Worm (Caenorhabditis elegans): ENCODE data around the gene C47E12.9.

ce11 chrIV:9989416-9989815, 14.9 kb downstream of the C47E12.9 start:
- TF ChIP-seq T22C8.4 (GFP tag; IDR thresholded peaks at IDR 0.05) = no peak
- TF ChIP-seq med-1 (GFP tag; optimal IDR thresholded peaks at IDR 0.05; ENCODE audit: insufficient read depth) = no peak
- no peak for TF ChIP-seq ztf-23 (GFP tag; IDR thresholded peaks at IDR 0.05)
- no peak for TF ChIP-seq flt-1 (GFP tag; IDR thresholded peaks at IDR 0.05)
- TF ChIP-seq ref-1 (GFP tag; conservative IDR thresholded peaks at IDR 0.05) = no peak
- no peak for TF ChIP-seq ztf-29 (GFP tag; IDR thresholded peaks at IDR 0.05)
- TF ChIP-seq tab-1 (GFP tag; IDR thresholded peaks at IDR 0.05) = no peak
